Fruit fly (Drosophila melanogaster) whole organism, pupa: ENCODE results near the gene CG11898.

Source experiments
- CG10348 ChIP-seq: fragments of 200-800 bp; sonication (Bioruptor generic); IDR thresholded peaks from 2 replicates; pipeline ENCODE4 v1.3.6; 2022; ENCODE audit warnings: missing biosample characterization, missing genetic modification characterization
- CG12605 ChIP-seq: fragments of 200-800 bp; sonication (Bioruptor generic); IDR thresholded peaks from 2 replicates; pipeline ENCODE4 v1.3.6; 2022; ENCODE audit warnings: missing biosample characterization, missing genetic modification characterization
- CG14655 ChIP-seq: fragments of 200-800 bp; sonication (Bioruptor generic); optimal IDR thresholded peaks from 3 replicates; lab custom pipeline; 2017; ENCODE audit warnings: mild to moderate bottlenecking, missing biosample characterization, missing genetic modification reagents, missing genetic modification characterization
- CG15710 ChIP-seq: fragments of 200-800 bp; sonication (Bioruptor generic); optimal IDR thresholded peaks from 2 replicates; lab custom pipeline; 2018; ENCODE audit warnings: missing biosample characterization, mild to moderate bottlenecking, missing genetic modification characterization, moderate library complexity
- CG17806 ChIP-seq: fragments of 200-800 bp; sonication (Bioruptor generic); optimal IDR thresholded peaks from 2 replicates; lab custom pipeline; 2018; ENCODE audit warnings: missing biosample characterization, mild to moderate bottlenecking, missing genetic modification characterization, moderate library complexity
- CG32121 ChIP-seq: fragments of 200-800 bp; sonication (Bioruptor generic); IDR thresholded peaks from 2 replicates; pipeline ENCODE4 v1.3.6; 2022; ENCODE audit warnings: missing biosample characterization, missing genetic modification characterization
- CG34367 ChIP-seq: fragments of 200-800 bp; sonication (Bioruptor generic); optimal IDR thresholded peaks from 2 replicates; lab custom pipeline; 2018; ENCODE audit warnings: missing biosample characterization, mild to moderate bottlenecking, missing genetic modification characterization
- CG4496 ChIP-seq: fragments of 200-800 bp; sonication (Bioruptor generic); IDR thresholded peaks from 3 replicates; pipeline ENCODE4 v1.3.6; 2022; ENCODE audit warnings: missing biosample characterization, missing genetic modification characterization
- CG8159 ChIP-seq: fragments of 200-800 bp; sonication (Bioruptor generic); optimal IDR thresholded peaks from 3 replicates; lab custom pipeline; 2018; ENCODE audit warnings: missing biosample characterization, mild to moderate bottlenecking, missing genetic modification characterization, moderate library complexity
- CG8301 ChIP-seq: fragments of 200-800 bp; sonication (Bioruptor generic); optimal IDR thresholded peaks from 2 replicates; lab custom pipeline; 2018; ENCODE audit warnings: missing biosample characterization, mild to moderate bottlenecking, missing genetic modification characterization
- CG9948 ChIP-seq: fragments of 200-800 bp; sonication (Bioruptor generic); optimal IDR thresholded peaks from 2 replicates; lab custom pipeline; 2018; ENCODE audit warnings: missing biosample characterization, mild to moderate bottlenecking, missing genetic modification characterization, moderate library complexity
- D1 ChIP-seq: fragments of 200-800 bp; sonication (Bioruptor generic); optimal IDR thresholded peaks from 2 replicates; lab custom pipeline; 2018; ENCODE audit warnings: missing biosample characterization, mild to moderate bottlenecking, missing genetic modification characterization, moderate library complexity
- fd96Ca ChIP-seq: fragments of 200-800 bp; sonication (Bioruptor generic); IDR thresholded peaks from 3 replicates; pipeline ENCODE4 v1.3.6; 2022; ENCODE audit warnings: missing biosample characterization, missing genetic modification characterization
- gl ChIP-seq: fragments of 200-800 bp; sonication (Bioruptor generic); optimal IDR thresholded peaks from 2 replicates; lab custom pipeline; 2018; ENCODE audit warnings: missing biosample characterization, mild to moderate bottlenecking, missing genetic modification characterization

DNA sequence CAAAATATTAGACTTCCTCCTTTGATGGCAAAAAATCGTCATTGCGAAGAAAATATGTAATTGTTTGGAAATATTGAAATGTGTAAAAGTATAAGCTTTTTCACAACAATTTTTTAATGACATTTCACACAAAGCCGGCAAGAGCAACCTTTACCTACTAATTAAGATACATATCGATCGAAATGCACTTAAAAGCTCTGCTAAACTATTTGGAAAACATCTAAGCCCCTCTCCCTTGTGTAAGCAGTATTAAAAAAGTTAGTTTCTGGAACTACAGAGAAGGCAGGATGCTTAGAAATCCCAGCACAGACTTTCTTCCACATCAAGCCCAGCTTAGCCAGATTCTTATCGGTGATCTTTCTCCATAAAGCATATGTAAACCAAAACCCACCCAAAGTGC is 38.6 kb downstream of the CG11898 start, which contains the start of gene Cyt-c1L:
- TF ChIP-seq fd96Ca (GFP tag; lab: Robert Waterston, UW) (no peak), CG4496 (GFP tag; lab: Robert Waterston, UW) (no peak), CG32121 (no peak), CG17806 (tag; lab: Kevin White, UChicago) (no peak), CG10348 (GFP tag; lab: Robert Waterston, UW) (no peak), CG12605 (no peak), CG15710 (tag; lab: Kevin White, UChicago) (no peak), CG8159 (no peak), CG14655 (GFP tag; lab: Kevin White, UChicago) (no peak), CG34367 (tag; lab: Kevin White, UChicago) (no peak), CG9948 (tag; lab: Kevin White, UChicago) (no peak), D1 (tag; lab: Kevin White, UChicago) (no peak), CG8301 (tag; lab: Kevin White, UChicago) (no peak), gl (tag; lab: Kevin White, UChicago) (no peak)
